Worm (Caenorhabditis elegans) whole organism, L4 larva: ENCODE data around the gene alkb-7.

Experiments used
- F49E8.2 ChIP-seq: sonication (generic microtip); optimal IDR thresholded peaks from 2 replicates; lab custom pipeline; 2016; ENCODE audit warnings: missing compliant biosample characterization, mild to moderate bottlenecking, missing genetic modification characterization, borderline replicate concordance
- ZK546.5 ChIP-seq, 2 experiments: sonication (generic microtip); optimal IDR thresholded peaks; 2 replicates each; lab custom pipeline; 2017; ENCODE audit warnings: missing biosample characterization in 2 of 2, missing genetic modification characterization in 2 of 2
- ama-1 ChIP-seq: fragments of 150-350 bp; optimal IDR thresholded peaks from 2 replicates; lab custom pipeline; 2014; ENCODE audit warnings: inconsistent platforms, mixed read lengths
- ceh-44 ChIP-seq: fragments of 200-800 bp; sonication (Bioruptor generic); IDR thresholded peaks from 2 replicates; pipeline ENCODE4 v1.3.6; 2022; ENCODE audit warnings: missing genetic modification reagents, missing genetic modification characterization, missing compliant biosample characterization
- nhr-6 ChIP-seq: fragments of 150-350 bp; optimal IDR thresholded peaks from 2 replicates; lab custom pipeline; 2014; ENCODE audit warnings: missing biosample characterization, missing genetic modification characterization
- snpc-4 ChIP-seq: fragments of 150-350 bp; optimal IDR thresholded peaks from 2 replicates; lab custom pipeline; 2014; ENCODE audit warnings: missing biosample characterization, missing genetic modification characterization

DNA sequence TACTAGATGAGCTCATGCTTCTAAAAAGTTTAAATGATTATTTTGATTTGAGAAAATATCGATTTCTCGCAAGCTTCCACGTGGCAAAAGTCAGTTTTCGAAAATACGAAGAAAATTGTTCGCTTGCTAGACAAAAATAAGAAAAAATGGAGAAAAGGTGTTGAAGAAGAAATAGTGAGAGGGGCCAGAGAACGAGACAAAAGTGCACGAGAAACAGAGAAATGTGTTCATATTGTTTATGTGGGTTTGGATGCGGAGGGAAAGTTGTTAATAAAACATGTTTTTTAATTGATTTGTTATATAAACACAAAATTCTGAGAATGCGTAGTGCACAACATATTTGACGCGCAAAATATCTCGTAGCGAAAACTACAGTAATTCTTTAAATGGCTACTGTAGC lies 2.6 kb downstream of the alkb-7 start, which contains the start of gene Y46G5A.15:
- TF ChIP-seq ama-1 (lab: Kevin White, UChicago) = no peak
- TF ChIP-seq ceh-44 (GFP tag; lab: Robert Waterston, UW) = no peak
- no peak for TF ChIP-seq F49E8.2
- TF ChIP-seq nhr-6 (tag; lab: Kevin White, UChicago) = no peak
- TF ChIP-seq snpc-4 (tag; lab: Kevin White, UChicago) = no peak
- no peak for TF ChIP-seq ZK546.5 (tag; optimal IDR thresholded peaks at IDR 0.05; lab: Kevin White, UChicago)
